Worm (Caenorhabditis elegans): ENCODE data around the gene str-171.

- TF ChIP-seq flt-1 (GFP tag; IDR thresholded peaks at IDR 0.05) (no peak), ztf-29 (GFP tag; IDR thresholded peaks at IDR 0.05) (no peak), cog-1 (tag; optimal IDR thresholded peaks at IDR 0.05) (no peak), ref-1 (GFP tag; conservative IDR thresholded peaks at IDR 0.05) (no peak), med-1 (GFP tag; optimal IDR thresholded peaks at IDR 0.05; ENCODE audit: insufficient read depth) (no peak)
Observed at ce11 chrV:15150176-15150575, 17.9 kb upstream of the str-171 start.
